Worm (Caenorhabditis elegans): ENCODE results near the gene T24H7.8.

The T24H7.8 gene

ce11 chrII:6236093-6236945 is 5.5 kb upstream of the T24H7.8 start (continued):
- TF ChIP-seq hmg-1.2 (GFP tag; IDR thresholded peaks at IDR 0.05) (peak; percentile 18; the same call in 1 of the 2 replicates), pbrm-1 (GFP tag; IDR thresholded peaks at IDR 0.05) (no peak), ets-4 (GFP tag; optimal IDR thresholded peaks at IDR 0.05) (no peak), attf-5 (GFP tag; optimal IDR thresholded peaks at IDR 0.05) (peak; percentile 15), F23B12.7 (tag; optimal IDR thresholded peaks at IDR 0.05; ENCODE audit: insufficient read depth) (peak; percentile 14), F22D6.2 (tag; optimal IDR thresholded peaks at IDR 0.05) (no peak)

- no peak for TF ChIP-seq Y56A3A.18 (GFP tag; IDR thresholded peaks at IDR 0.05)
- TF ChIP-seq nhr-80 (tag; optimal IDR thresholded peaks at IDR 0.05), result peak; percentile 73
- TF ChIP-seq snpc-3.4 (tag; optimal IDR thresholded peaks at IDR 0.05), result no peak
- TF ChIP-seq nhr-90 (tag; optimal IDR thresholded peaks at IDR 0.05), result no peak
Measured at ce11 chrII:6244171-6244570, 2.3 kb downstream of the T24H7.8 start, which contains the start of gene tat-4. TSS of gene tat-4 (minus strand) at chrII:6244287.

ce11 chrII:6245199-6245702 is 3.4 kb downstream of the T24H7.8 start, which contains the start of gene blos-4:
TSS of gene blos-4 (plus strand) at chrII:6245249.
- TF ChIP-seq attf-5 (GFP tag; optimal IDR thresholded peaks at IDR 0.05), result no peak
- no peak for TF ChIP-seq Y53G8AR.9 (GFP tag; conservative IDR thresholded peaks at IDR 0.05)
- TF ChIP-seq let-526 (GFP tag; IDR thresholded peaks at IDR 0.05), result no peak
- TF ChIP-seq F33H1.4 (GFP tag; IDR thresholded peaks at IDR 0.05), result no peak
- TF ChIP-seq zim-3 (tag; optimal IDR thresholded peaks at IDR 0.05), result no peak
- TF ChIP-seq F10E7.11 (tag; optimal IDR thresholded peaks at IDR 0.05), result no peak
- TF ChIP-seq madf-3 (GFP tag; IDR thresholded peaks at IDR 0.05), result no peak
- TF ChIP-seq ceh-27 (GFP tag; optimal IDR thresholded peaks at IDR 0.05), result no peak
- no peak for TF ChIP-seq nhr-90 (tag; optimal IDR thresholded peaks at IDR 0.05)
- no peak for TF ChIP-seq aptf-2 (GFP tag; conservative IDR thresholded peaks at IDR 0.05)
- no peak for TF ChIP-seq repo-1 (tag; optimal IDR thresholded peaks at IDR 0.05)
- TF ChIP-seq chd-7 (tag; optimal IDR thresholded peaks at IDR 0.05), result no peak
- no peak for TF ChIP-seq cebp-1 (GFP tag; IDR thresholded peaks at IDR 0.05)
- no peak for TF ChIP-seq cebp-1 (tag; optimal IDR thresholded peaks at IDR 0.05)
- no peak for TF ChIP-seq lir-1 (GFP tag; conservative IDR thresholded peaks at IDR 0.05)
- no peak for TF ChIP-seq ztf-28 (GFP tag; IDR thresholded peaks at IDR 0.05)
- no peak for TF ChIP-seq athp-1 (tag; optimal IDR thresholded peaks at IDR 0.05)
- no peak for TF ChIP-seq lin-26 (GFP tag; IDR thresholded peaks at IDR 0.05)
- no peak for TF ChIP-seq T07F8.4 (tag; optimal IDR thresholded peaks at IDR 0.05)
- TF ChIP-seq hlh-26 (GFP tag; conservative IDR thresholded peaks at IDR 0.05), result no peak
- TF ChIP-seq B0261.1 (tag; optimal IDR thresholded peaks at IDR 0.05), result no peak

ce11 chrII:6246054-6246453 is 4.2 kb downstream of the T24H7.8 start, which contains the start of gene lelo-1:
TSS of gene lelo-1 (plus strand) at chrII:6246354.
- TF ChIP-seq F39B2.1 (GFP tag; IDR thresholded peaks at IDR 0.05) (no peak), T26A5.8 (tag; optimal IDR thresholded peaks at IDR 0.05) (no peak), C06A6.2 (GFP tag; conservative IDR thresholded peaks at IDR 0.05) (no peak), dpff-1 (tag; optimal IDR thresholded peaks at IDR 0.05) (no peak), Y53G8AR.9 (GFP tag; conservative IDR thresholded peaks at IDR 0.05) (no peak), nfya-2 (GFP tag; IDR thresholded peaks at IDR 0.05) (no peak), F37B4.10 (GFP tag; IDR thresholded peaks at IDR 0.05) (no peak), mcd-1 (GFP tag; IDR thresholded peaks at IDR 0.05) (no peak), tbx-9 (tag; optimal IDR thresholded peaks at IDR 0.05; ENCODE audit: borderline replicate concordance) (no peak), ztf-28 (GFP tag; IDR thresholded peaks at IDR 0.05) (no peak), B0261.1 (tag; optimal IDR thresholded peaks at IDR 0.05) (no peak), hmg-1.2 (GFP tag; IDR thresholded peaks at IDR 0.05) (no peak), sptf-2 (GFP tag; optimal IDR thresholded peaks at IDR 0.05) (no peak), nhr-179 (tag; optimal IDR thresholded peaks at IDR 0.05) (no peak), lsl-1 (GFP tag; optimal IDR thresholded peaks at IDR 0.05) (no peak), snpc-1.1 (tag; optimal IDR thresholded peaks at IDR 0.05; ENCODE audit: insufficient read depth) (no peak), hlh-26 (GFP tag; conservative IDR thresholded peaks at IDR 0.05) (no peak), lin-26 (GFP tag; IDR thresholded peaks at IDR 0.05) (no peak), C17E4.6 (GFP tag; IDR thresholded peaks at IDR 0.05) (no peak)
